Worm (Caenorhabditis elegans): ENCODE results near the gene tat-1.
"Not testable (repeated sequence)": the region's sequence is repeated elsewhere in the genome, so short reads cannot be mapped to it uniquely, and the experiment has no call there.

Gene tat-1

DNA sequence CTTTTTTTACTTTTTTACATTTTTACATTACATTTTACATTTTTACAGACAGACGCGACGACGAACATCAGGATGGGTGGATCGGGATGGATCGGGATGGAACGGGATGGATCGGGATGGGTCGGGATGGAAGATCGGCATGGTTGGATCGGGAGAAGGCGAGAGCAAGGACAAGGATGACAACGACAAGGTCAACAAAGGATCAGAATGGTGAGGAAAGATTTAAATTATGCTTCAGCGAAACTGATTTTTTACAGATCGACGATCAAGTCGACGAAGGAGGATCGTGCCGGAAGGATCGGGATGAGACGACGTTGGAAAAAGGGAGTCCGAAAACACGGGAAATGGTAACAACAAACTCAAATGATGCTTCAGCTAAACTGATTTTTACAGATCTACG is 33.4 kb downstream of the tat-1 start:
- TF ChIP-seq zag-1 (tag; optimal IDR thresholded peaks at IDR 0.05) (no peak), aly-2 (tag; optimal IDR thresholded peaks at IDR 0.05) (no peak), pqm-1 (tag; optimal IDR thresholded peaks at IDR 0.05) (no peak), fos-1 (tag; optimal IDR thresholded peaks at IDR 0.05) (no peak), ama-1 (optimal IDR thresholded peaks at IDR 0.05) (no peak), egl-5 (tag; optimal IDR thresholded peaks at IDR 0.05) (no peak), ceh-82 (tag; optimal IDR thresholded peaks at IDR 0.05) (no peak), nhr-76 (tag; optimal IDR thresholded peaks at IDR 0.05) (no peak), tbx-2 (tag; optimal IDR thresholded peaks at IDR 0.05) (no peak), nhr-25 (tag; optimal IDR thresholded peaks at IDR 0.05) (no peak), fkh-10 (GFP tag; optimal IDR thresholded peaks at IDR 0.05) (no peak), lin-15B (tag; optimal IDR thresholded peaks at IDR 0.05) (no peak), fkh-2 (tag; optimal IDR thresholded peaks at IDR 0.05) (no peak), nhr-12 (tag; optimal IDR thresholded peaks at IDR 0.05) (no peak), ztf-4 (tag; optimal IDR thresholded peaks at IDR 0.05) (no peak)

ce11 chrIII:12386597-12386996 is 34.9 kb downstream of the tat-1 start, which contains the start of gene Y49E10.30:
Y49E10.30 (plus strand) TSS chrIII:12386897.
- TF ChIP-seq zag-1, unc-39, nhr-76 (tag; optimal IDR thresholded peaks at IDR 0.05): not testable (repeated sequence)

- TF ChIP-seq ceh-82 (tag; optimal IDR thresholded peaks at IDR 0.05); elt-3 (tag; optimal IDR thresholded peaks at IDR 0.05); fkh-10 (GFP tag; optimal IDR thresholded peaks at IDR 0.05): not testable (repeated sequence)
Observed at ce11 chrIII:12383709-12384108, 37.8 kb downstream of the tat-1 start, which contains the start of gene Y49E10.4. Y49E10.4 (minus strand) TSS chrIII:12383809.

DNA sequence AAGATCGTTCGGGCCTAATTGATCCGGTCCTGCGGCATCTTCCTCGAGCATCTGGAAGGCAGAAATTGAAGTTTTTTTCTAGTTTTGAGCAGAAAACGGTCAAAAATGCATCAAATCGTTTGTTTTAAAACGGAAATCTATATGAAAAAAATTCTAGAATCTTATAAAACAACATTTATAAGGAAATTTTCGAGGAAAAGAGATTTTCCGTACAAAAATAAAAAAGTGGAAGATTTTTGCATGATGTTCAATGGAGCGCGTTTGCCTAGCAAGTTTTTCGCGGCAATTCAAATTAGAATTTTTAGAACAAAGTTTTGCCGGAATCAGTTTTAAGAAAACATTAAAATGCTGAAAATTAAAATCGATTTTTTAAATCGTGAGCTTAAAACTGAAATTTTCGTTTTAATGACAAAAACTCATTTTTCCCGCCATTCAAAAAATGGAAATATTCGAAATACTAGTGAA is 44.3 kb downstream of the tat-1 start, which contains the start of gene pph-4.2:
TSS of gene pph-4.2 (minus strand) at position 51 of the 465 bp plus-strand sequence.
- TF ChIP-seq unc-62 (GFP tag; optimal IDR thresholded peaks at IDR 0.05) (no peak), elt-1 (tag; optimal IDR thresholded peaks at IDR 0.05) (no peak), nfya-1 (tag; optimal IDR thresholded peaks at IDR 0.05; ENCODE audit: insufficient read depth) (peak; percentile 65), pha-4 (tag; optimal IDR thresholded peaks at IDR 0.05) (peak; percentile 53), lin-15B (tag; optimal IDR thresholded peaks at IDR 0.05) (peak; percentile 59), nhr-12 (tag; optimal IDR thresholded peaks at IDR 0.05) (no peak), nhr-25 (tag; optimal IDR thresholded peaks at IDR 0.05) (no peak), nhr-23 (tag; optimal IDR thresholded peaks at IDR 0.05) (peak; percentile 7)

- TF ChIP-seq fkh-2 (tag; optimal IDR thresholded peaks at IDR 0.05) (no peak), R02D3.7 (tag; optimal IDR thresholded peaks at IDR 0.05) (no peak), nhr-76 (tag; optimal IDR thresholded peaks at IDR 0.05) (no peak), zag-1 (tag; optimal IDR thresholded peaks at IDR 0.05) (no peak)
Observed at ce11 chrIII:12375614-12376013, 45.9 kb downstream of the tat-1 start.

DNA sequence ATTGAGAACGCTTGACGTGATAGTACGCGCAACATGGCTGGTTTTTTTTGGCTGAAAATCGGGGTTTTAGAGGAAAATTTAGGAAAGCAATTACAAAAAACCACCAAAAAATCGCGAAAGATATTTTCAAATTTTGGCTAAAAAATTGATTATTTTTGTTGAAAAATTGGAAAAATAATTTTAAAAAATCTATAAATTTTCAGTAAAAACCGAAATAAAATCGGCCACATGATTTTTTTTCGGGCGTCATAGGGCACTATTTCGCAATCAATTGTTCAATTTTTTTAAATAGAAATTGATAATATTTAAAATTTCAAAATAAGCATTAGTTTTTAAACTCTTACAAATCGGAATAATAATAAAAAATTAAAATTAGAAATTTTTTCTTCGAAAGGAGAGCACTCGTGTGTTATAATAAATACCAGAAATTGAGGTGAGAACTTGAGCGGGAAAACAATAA is 47.7 kb downstream of the tat-1 start, which contains the start of gene glrx-5:
TSS of gene glrx-5 (minus strand) at position 51 of the 460 bp plus-strand sequence.
- TF ChIP-seq ama-1 (optimal IDR thresholded peaks at IDR 0.05), result no peak
- TF ChIP-seq eor-1 (tag; optimal IDR thresholded peaks at IDR 0.05), result no peak
- no peak for TF ChIP-seq nhr-25 (tag; optimal IDR thresholded peaks at IDR 0.05)
- no peak for TF ChIP-seq aly-2 (tag; optimal IDR thresholded peaks at IDR 0.05)
- TF ChIP-seq nhr-12 (tag; optimal IDR thresholded peaks at IDR 0.05), result no peak
- TF ChIP-seq ceh-82 (tag; optimal IDR thresholded peaks at IDR 0.05), result no peak
- TF ChIP-seq mml-1 (tag; optimal IDR thresholded peaks at IDR 0.05), result no peak
- TF ChIP-seq egl-27 (tag; optimal IDR thresholded peaks at IDR 0.05), result no peak
- no peak for TF ChIP-seq tbx-2 (tag; optimal IDR thresholded peaks at IDR 0.05)
- no peak for TF ChIP-seq elt-2 (tag; optimal IDR thresholded peaks at IDR 0.05)
- TF ChIP-seq nfya-1 (tag; optimal IDR thresholded peaks at IDR 0.05; ENCODE audit: insufficient read depth), result no peak
- no peak for TF ChIP-seq ceh-28 (tag; optimal IDR thresholded peaks at IDR 0.05)
- no peak for TF ChIP-seq fkh-2 (tag; optimal IDR thresholded peaks at IDR 0.05)
- no peak for TF ChIP-seq nhr-23 (tag; optimal IDR thresholded peaks at IDR 0.05)
- no peak for TF ChIP-seq R02D3.7 (tag; optimal IDR thresholded peaks at IDR 0.05)

ce11 chrIII:12373306-12373705 is 48.2 kb downstream of the tat-1 start:
- TF ChIP-seq elt-1 (tag; optimal IDR thresholded peaks at IDR 0.05), result no peak
- peak; percentile 88 for TF ChIP-seq nfya-1 (tag; optimal IDR thresholded peaks at IDR 0.05; ENCODE audit: insufficient read depth)

Data from whole organism, L3 larva.